Fruit fly (Drosophila melanogaster) whole organism, embryonic: ENCODE data around the gene XRCC1.

Experiments used
- Antp ChIP-seq: fragments of 200-800 bp; sonication (Bioruptor generic); optimal IDR thresholded peaks from 3 replicates; lab custom pipeline; 2016; ENCODE audit warnings: missing biosample characterization, missing genetic modification characterization
- Awh ChIP-seq: fragments of 200-800 bp; sonication (Bioruptor generic); IDR thresholded peaks from 2 replicates; pipeline ENCODE4, ENCODE4 v1.3.6; 2022; ENCODE audit warnings: missing biosample characterization, missing genetic modification characterization
- BEAF-32 ChIP-seq: fragments of 200-800 bp; sonication (Bioruptor generic); optimal IDR thresholded peaks from 3 replicates; lab custom pipeline; 2017; ENCODE audit warnings: missing biosample characterization, missing genetic modification characterization, mild to moderate bottlenecking, moderate library complexity, missing genetic modification reagents
- CG10366 ChIP-seq: fragments of 200-800 bp; sonication (Bioruptor generic); IDR thresholded peaks from 2 replicates; pipeline ENCODE4 v1.3.6; 2022; ENCODE audit warnings: missing biosample characterization, missing genetic modification characterization
- CG12391 ChIP-seq: fragments of 200-800 bp; sonication (Bioruptor generic); optimal IDR thresholded peaks from 3 replicates; lab custom pipeline; 2018; ENCODE audit warnings: missing biosample characterization, mild to moderate bottlenecking, missing genetic modification characterization, moderate library complexity
- CG12659 ChIP-seq: fragments of 200-800 bp; sonication (Bioruptor generic); optimal IDR thresholded peaks from 3 replicates; lab custom pipeline; 2017; ENCODE audit warnings: mild to moderate bottlenecking, missing biosample characterization, missing genetic modification reagents, missing genetic modification characterization
- CG14710 ChIP-seq: fragments of 200-800 bp; sonication (Bioruptor generic); optimal IDR thresholded peaks from 3 replicates; lab custom pipeline; 2019; ENCODE audit warnings: missing biosample characterization, mild to moderate bottlenecking, missing genetic modification characterization, moderate library complexity
- CG16863 ChIP-seq: fragments of 200-800 bp; sonication (Bioruptor generic); optimal IDR thresholded peaks from 3 replicates; lab custom pipeline; 2016; ENCODE audit warnings: missing biosample characterization, missing genetic modification characterization
- CG2120 ChIP-seq: fragments of 200-800 bp; sonication (Bioruptor generic); optimal IDR thresholded peaks from 3 replicates; lab custom pipeline; 2016; ENCODE audit warnings: missing biosample characterization, missing genetic modification characterization
- CG30020 ChIP-seq: fragments of 200-800 bp; optimal IDR thresholded peaks from 2 replicates; lab custom pipeline; 2019; ENCODE audit warnings: missing biosample characterization, mild to moderate bottlenecking, missing genetic modification characterization, moderate library complexity
- CG32532 ChIP-seq: fragments of 200-800 bp; sonication (Bioruptor generic); IDR thresholded peaks from 2 replicates; pipeline ENCODE4 v1.3.6; 2022; ENCODE audit warnings: missing biosample characterization, missing genetic modification characterization
- CG8944 ChIP-seq: fragments of 200-800 bp; sonication (Bioruptor generic); optimal IDR thresholded peaks from 3 replicates; lab custom pipeline; 2016; ENCODE audit warnings: missing biosample characterization, missing genetic modification characterization
- CG9727 ChIP-seq: fragments of 200-800 bp; sonication (Bioruptor generic); optimal IDR thresholded peaks from 3 replicates; lab custom pipeline; 2017; ENCODE audit warnings: missing biosample characterization, mild to moderate bottlenecking, missing genetic modification characterization
- CG9797 ChIP-seq: fragments of 200-800 bp; sonication (Bioruptor generic); optimal IDR thresholded peaks from 3 replicates; lab custom pipeline; 2018; ENCODE audit warnings: missing biosample characterization, mild to moderate bottlenecking, missing genetic modification characterization
- CHES-1-like ChIP-seq: fragments of 200-800 bp; sonication (Bioruptor generic); optimal IDR thresholded peaks from 2 replicates; lab custom pipeline; 2016; ENCODE audit warnings: missing biosample characterization, missing genetic modification characterization
- Dfd ChIP-seq, 2 experiments: fragments of >200 bp; optimal IDR thresholded peaks; 2 replicates each; lab custom pipeline; 2017; ENCODE audit warnings: missing biosample characterization in 2 of 2, missing genetic modification characterization in 2 of 2
- E2f2 ChIP-seq: fragments of 200-800 bp; sonication (Bioruptor generic); IDR thresholded peaks from 2 replicates; pipeline ENCODE4 v1.3.6; 2022; ENCODE audit warnings: missing biosample characterization, missing genetic modification characterization
- Ets65A ChIP-seq: fragments of 200-800 bp; sonication (Bioruptor generic); peaks from one replicate; lab custom pipeline; 2016; ENCODE audit warnings: missing biosample characterization, missing genetic modification characterization
- HmgD ChIP-seq: fragments of 200-800 bp; sonication (Bioruptor generic); optimal IDR thresholded peaks from 3 replicates; lab custom pipeline; 2016; ENCODE audit warnings: missing biosample characterization, missing genetic modification characterization
- Hmr ChIP-seq: fragments of 200-800 bp; sonication (Bioruptor generic); optimal IDR thresholded peaks from 3 replicates; lab custom pipeline; 2017; ENCODE audit warnings: mild to moderate bottlenecking, missing biosample characterization, missing genetic modification reagents, missing genetic modification characterization
- Mad ChIP-seq: fragments of 200-800 bp; sonication (Bioruptor generic); optimal IDR thresholded peaks from 2 replicates; lab custom pipeline; 2016; ENCODE audit warnings: missing biosample characterization, missing genetic modification characterization
- NC2β ChIP-seq: fragments of 200-800 bp; sonication (Bioruptor generic); optimal IDR thresholded peaks from 2 replicates; lab custom pipeline; 2016; ENCODE audit warnings: missing biosample characterization, missing genetic modification characterization
- Nf-YC ChIP-seq: fragments of 200-800 bp; optimal IDR thresholded peaks from 3 replicates; lab custom pipeline; 2019; ENCODE audit warnings: missing biosample characterization, mild to moderate bottlenecking, missing genetic modification characterization, moderate library complexity
- Oaz ChIP-seq: fragments of 200-800 bp; sonication (Bioruptor generic); IDR thresholded peaks from 2 replicates; pipeline ENCODE4 v1.3.6; 2022; ENCODE audit warnings: missing biosample characterization, missing genetic modification characterization
- PHDP ChIP-seq: fragments of 200-800 bp; sonication (Bioruptor generic); optimal IDR thresholded peaks from 3 replicates; lab custom pipeline; 2018; ENCODE audit warnings: missing biosample characterization, mild to moderate bottlenecking, missing genetic modification characterization, moderate library complexity
- Sox102F ChIP-seq: fragments of 200-800 bp; sonication (Bioruptor generic); optimal IDR thresholded peaks from 2 replicates; lab custom pipeline; 2018; ENCODE audit warnings: missing biosample characterization, mild to moderate bottlenecking, missing genetic modification characterization, moderate library complexity
- amos ChIP-seq: fragments of 200-800 bp; sonication (Bioruptor generic); IDR thresholded peaks from 2 replicates; pipeline ENCODE4 v1.3.6; 2022; ENCODE audit warnings: missing biosample characterization, missing genetic modification characterization; ENCODE audit not compliant: partially characterized antibody
- az2 ChIP-seq: fragments of 200-800 bp; sonication (Bioruptor generic); optimal IDR thresholded peaks from 3 replicates; lab custom pipeline; 2016; ENCODE audit warnings: missing biosample characterization, missing genetic modification characterization
- caup ChIP-seq: fragments of 200-800 bp; sonication (Bioruptor generic); optimal IDR thresholded peaks from 3 replicates; lab custom pipeline; 2017; ENCODE audit warnings: missing biosample characterization, mild to moderate bottlenecking, missing genetic modification characterization, moderate library complexity; ENCODE audit not compliant: severe bottlenecking
- crp ChIP-seq, 2 experiments: fragments of 200-800 bp; sonication (Bioruptor generic); optimal IDR thresholded peaks; 2 replicates in 1 of 2; 3 replicates in 1 of 2; lab custom pipeline; 2017; ENCODE audit warnings: missing biosample characterization in 2 of 2, missing genetic modification characterization in 2 of 2, mild to moderate bottlenecking in 1 of 2, moderate library complexity in 1 of 2
- dpn ChIP-seq, 2 experiments: fragments of 200-800 bp; sonication (Bioruptor generic); optimal IDR thresholded peaks; 3 replicates each; lab custom pipeline; 2016; ENCODE audit warnings: missing biosample characterization in 2 of 2, missing genetic modification characterization in 2 of 2
- eve ChIP-seq, 2 experiments: fragments of >200 bp; optimal IDR thresholded peaks; 2 replicates each; lab custom pipeline; 2017; ENCODE audit warnings: missing biosample characterization in 2 of 2, missing genetic modification characterization in 2 of 2
- fd102C ChIP-seq: fragments of 200-800 bp; sonication (Bioruptor generic); optimal IDR thresholded peaks from 2 replicates; lab custom pipeline; 2018; ENCODE audit warnings: missing biosample characterization, mild to moderate bottlenecking, missing genetic modification characterization, moderate library complexity
- fd3F ChIP-seq: fragments of 200-800 bp; sonication (Bioruptor generic); optimal IDR thresholded peaks from 2 replicates; lab custom pipeline; 2018; ENCODE audit warnings: missing biosample characterization, mild to moderate bottlenecking, missing genetic modification characterization, moderate library complexity
- ftz-f1 ChIP-seq: fragments of 200-800 bp; sonication (Bioruptor generic); optimal IDR thresholded peaks from 2 replicates; lab custom pipeline; 2016; ENCODE audit warnings: missing biosample characterization, missing genetic modification characterization
- gfzf ChIP-seq: fragments of 200-800 bp; sonication (Bioruptor generic); optimal IDR thresholded peaks from 2 replicates; lab custom pipeline; 2016; ENCODE audit warnings: missing biosample characterization, mild to moderate bottlenecking, missing genetic modification characterization, moderate library complexity
- jumu ChIP-seq: fragments of 200-800 bp; sonication (Bioruptor generic); optimal IDR thresholded peaks from 3 replicates; lab custom pipeline; 2016; ENCODE audit warnings: missing biosample characterization, missing genetic modification characterization
- kay ChIP-seq: fragments of 200-800 bp; sonication (Bioruptor generic); optimal IDR thresholded peaks from 2 replicates; lab custom pipeline; 2016; ENCODE audit warnings: missing biosample characterization, missing genetic modification characterization
- mld ChIP-seq: fragments of 200-800 bp; sonication (Bioruptor generic); IDR thresholded peaks from 3 replicates; pipeline ENCODE4 v1.3.6; 2022; ENCODE audit warnings: missing biosample characterization, missing genetic modification characterization; ENCODE audit not compliant: partially characterized antibody
- pfk ChIP-seq: fragments of 200-800 bp; sonication (Bioruptor generic); optimal IDR thresholded peaks from 2 replicates; lab custom pipeline; 2018; ENCODE audit warnings: missing biosample characterization, mild to moderate bottlenecking, missing genetic modification characterization, moderate library complexity
- phol ChIP-seq: fragments of 200-800 bp; sonication (Bioruptor generic); optimal IDR thresholded peaks from 3 replicates; lab custom pipeline; 2018; ENCODE audit warnings: missing biosample characterization, mild to moderate bottlenecking, missing genetic modification characterization, moderate library complexity
- row ChIP-seq: fragments of 200-800 bp; sonication (Bioruptor generic); IDR thresholded peaks from 3 replicates; pipeline ENCODE4 v1.3.6; 2022; ENCODE audit warnings: missing biosample characterization, missing genetic modification characterization
- sna ChIP-seq: fragments of 200-800 bp; sonication (Bioruptor generic); IDR thresholded peaks from 2 replicates; pipeline ENCODE4 v1.3.6; 2022; ENCODE audit warnings: missing biosample characterization, missing genetic modification characterization; ENCODE audit not compliant: partially characterized antibody
- sqz ChIP-seq: fragments of 200-800 bp; sonication (Bioruptor generic); optimal IDR thresholded peaks from 3 replicates; lab custom pipeline; 2018; ENCODE audit warnings: missing biosample characterization, mild to moderate bottlenecking, missing genetic modification characterization
- stwl ChIP-seq: fragments of 200-800 bp; sonication (Bioruptor generic); optimal IDR thresholded peaks from 3 replicates; lab custom pipeline; 2018; ENCODE audit warnings: missing biosample characterization, mild to moderate bottlenecking, missing genetic modification characterization, moderate library complexity
- tin ChIP-seq: fragments of 200-800 bp; sonication (Bioruptor generic); optimal IDR thresholded peaks from 3 replicates; lab custom pipeline; 2016; ENCODE audit warnings: missing biosample characterization, missing genetic modification characterization
- vvl ChIP-seq: fragments of 200-800 bp; sonication (Bioruptor generic); IDR thresholded peaks from 2 replicates; pipeline ENCODE4 v1.3.6; 2022; ENCODE audit warnings: missing biosample characterization, missing genetic modification characterization
- zen2 ChIP-seq: fragments of 200-800 bp; sonication (Bioruptor generic); IDR thresholded peaks from 3 replicates; pipeline ENCODE4 v1.3.6; 2022; ENCODE audit warnings: missing biosample characterization, missing genetic modification characterization; ENCODE audit not compliant: partially characterized antibody
- zfh2 ChIP-seq: fragments of 200-800 bp; sonication (Bioruptor generic); optimal IDR thresholded peaks from 2 replicates; lab custom pipeline; 2016; ENCODE audit warnings: missing biosample characterization, missing genetic modification characterization

XRCC1 gene

DNA sequence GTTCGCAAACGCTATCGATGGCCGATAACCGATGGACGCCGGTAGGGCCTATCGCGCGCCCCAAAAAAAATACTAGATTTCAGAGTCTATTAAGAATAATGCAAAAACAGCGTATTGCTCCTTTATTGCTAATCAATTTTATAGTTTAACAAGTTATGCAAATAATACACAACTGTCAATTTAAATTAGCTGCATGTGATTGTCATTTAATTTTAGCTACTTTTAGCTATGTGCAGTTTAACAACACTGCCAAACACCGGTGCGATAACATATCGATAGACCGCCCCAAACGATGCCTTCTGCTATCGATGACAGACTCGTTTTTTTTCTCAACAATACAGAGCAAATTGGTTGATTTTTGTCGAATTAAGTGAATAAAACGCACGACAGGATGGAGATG, 20.7 kb upstream of the XRCC1 start, which contains the start of the genes Cdk7 and snf (continued):
- TF ChIP-seq CG12391 (tag; lab: Kevin White, UChicago) (peak; percentile 51), CG8944 (GFP tag; lab: Kevin White, UChicago) (peak; percentile 45), PHDP (tag; lab: Kevin White, UChicago) (no peak), ftz-f1 (GFP tag; lab: Kevin White, UChicago) (peak; percentile 25), CG32532 (peak; percentile 38; the same call in 1 of the 2 replicates), amos (peak; percentile 78), BEAF-32 (GFP tag; lab: Kevin White, UChicago) (peak; percentile 88), dpn (GFP tag; optimal IDR thresholded peaks at IDR 0.05; lab: Kevin White, UChicago) (peak; percentile 56 to 57), gfzf (GFP tag; lab: Kevin White, UChicago) (peak; percentile 57), jumu (GFP tag; lab: Kevin White, UChicago) (peak; percentile 56), CG30020 (peak; percentile 57), tin (peak; percentile 30), CG2120 (GFP tag; lab: Kevin White, UChicago) (peak; percentile 63), az2 (GFP tag; lab: Kevin White, UChicago) (peak; percentile 34), CG12659 (GFP tag; lab: Kevin White, UChicago) (peak; percentile 66), Hmr (peak; percentile 29), kay (GFP tag; lab: Kevin White, UChicago) (peak; percentile 1), sqz (GFP tag; lab: Kevin White, UChicago) (peak; percentile 78), zfh2 (GFP tag; lab: Kevin White, UChicago) (peak; percentile 52), fd102C (no peak), CG9727 (GFP tag; lab: Kevin White, UChicago) (peak; percentile 27), row (peak; percentile 56), Dfd (GFP tag; optimal IDR thresholded peaks at IDR 0.05; lab: Kevin White, UChicago) (no peak), CG9797 (GFP tag; lab: Kevin White, UChicago) (peak; percentile 86), caup (GFP tag; lab: Kevin White, UChicago) (peak; percentile 6), E2f2 (peak; percentile 77), crp (GFP tag; optimal IDR thresholded peaks at IDR 0.05; lab: Kevin White, UChicago) (peak in 1 of 2 experiments; percentile 5), fd3F (GFP tag; lab: Kevin White, UChicago) (no peak), stwl (tag; lab: Kevin White, UChicago) (peak; percentile 80), HmgD (GFP tag; lab: Kevin White, UChicago) (peak; percentile 54), CG10366 (GFP tag; lab: Robert Waterston, UW) (0 out of 2 replicates have a peak, but pooled peaks have one; percentile 11), Awh (no peak), Antp (GFP tag; lab: Kevin White, UChicago) (peak; percentile 64), CG16863 (peak; percentile 78), CHES-1-like (GFP tag; lab: Kevin White, UChicago) (peak; percentile 56), Mad (GFP tag; lab: Kevin White, UChicago) (peak; percentile 32), phol (tag; lab: Kevin White, UChicago) (peak; percentile 60), eve (GFP tag; optimal IDR thresholded peaks at IDR 0.05; lab: Kevin White, UChicago) (no peak), zen2 (GFP tag; lab: Robert Waterston, UW) (peak; percentile 59; the same call in 1 of the 3 replicates), NC2β (GFP tag; lab: Kevin White, UChicago) (peak; percentile 25), Ets65A (GFP tag; lab: Kevin White, UChicago) (peak; percentile 89), Sox102F (peak; percentile 16), mld (GFP tag; lab: Robert Waterston, UW) (peak; percentile 75; the same call in 1 of the 3 replicates), sna (GFP tag; lab: Robert Waterston, UW) (peak; percentile 80), Oaz (GFP tag; lab: Robert Waterston, UW) (no peak), CG14710 (tag; lab: Kevin White, UChicago) (peak; percentile 65), Nf-YC (peak; percentile 36), vvl (GFP tag; lab: Robert Waterston, UW) (peak; percentile 22; the same call in 1 of the 2 replicates), pfk (no peak)
